Worm (Caenorhabditis elegans) whole organism, L4/young adult: Measurements from ENCODE around the gene toe-2.

ENCODE experiments used
- W03F9.2 ChIP-seq: fragments of 150-350 bp; optimal IDR thresholded peaks from 2 replicates; lab custom pipeline; 2014; ENCODE audit warnings: missing biosample characterization, missing genetic modification characterization
- him-1 ChIP-seq: sonication (generic microtip); optimal IDR thresholded peaks from 2 replicates; lab custom pipeline; 2016; ENCODE audit warnings: missing genotype, missing genetic modification reagents, missing genetic modification characterization, missing compliant biosample characterization

ce11 chrII:6531940-6532339 lies 10.8 kb upstream of the toe-2 start, which contains the start of gene abcx-1:
- TF ChIP-seq him-1 (tag; lab: Kevin White, UChicago), result no peak
- no peak for TF ChIP-seq W03F9.2 (tag; lab: Kevin White, UChicago)
